Worm (Caenorhabditis elegans) whole organism, young adult: ENCODE measurements around the gene srw-24.

ENCODE experiments used
- B0336.3 ChIP-seq: fragments of 200-800 bp; sonication (Bioruptor generic); IDR thresholded peaks from 2 replicates; pipeline ENCODE4 v1.3.6; 2022; ENCODE audit warnings: missing genetic modification characterization, missing compliant biosample characterization
- C06A6.2 ChIP-seq: fragments of 200-800 bp; sonication (Bioruptor generic); conservative IDR thresholded peaks from 2 replicates; pipeline ENCODE4 v1.3.6; 2022; ENCODE audit warnings: missing genetic modification characterization, missing compliant biosample characterization
- C17E4.6 ChIP-seq: fragments of 200-800 bp; sonication (Bioruptor generic); IDR thresholded peaks from 2 replicates; pipeline ENCODE4 v1.3.6; 2022; ENCODE audit warnings: missing genetic modification reagents, missing genetic modification characterization, missing compliant biosample characterization
- F10E7.11 ChIP-seq: sonication (generic microtip); optimal IDR thresholded peaks from 2 replicates; lab custom pipeline; 2017; ENCODE audit warnings: mild to moderate bottlenecking, missing genetic modification characterization, moderate library complexity, missing compliant biosample characterization
- F52B5.7 ChIP-seq: sonication (generic microtip); optimal IDR thresholded peaks from 2 replicates; lab custom pipeline; 2016; ENCODE audit warnings: mild to moderate bottlenecking, missing genetic modification characterization, missing compliant biosample characterization
- K11D2.4 ChIP-seq: fragments of 200-800 bp; sonication (Bioruptor generic); IDR thresholded peaks from 2 replicates; pipeline ENCODE4 v1.3.6; 2022; ENCODE audit warnings: missing genetic modification reagents, missing genetic modification characterization, missing compliant biosample characterization
- T26A5.8 ChIP-seq: sonication (generic microtip); optimal IDR thresholded peaks from 2 replicates; lab custom pipeline; 2016; ENCODE audit warnings: missing genetic modification characterization, missing compliant biosample characterization
- Y53F4B.3 ChIP-seq: fragments of 200-800 bp; sonication (Bioruptor generic); IDR thresholded peaks from 2 replicates; pipeline ENCODE4 v1.3.6; 2022; ENCODE audit warnings: missing genetic modification reagents, missing genetic modification characterization, missing compliant biosample characterization
- Y53G8AR.9 ChIP-seq: fragments of 200-800 bp; sonication (Bioruptor generic); conservative IDR thresholded peaks from 2 replicates; pipeline ENCODE4 v1.3.6; 2022; ENCODE audit warnings: missing genetic modification reagents, missing genetic modification characterization, missing compliant biosample characterization
- Y56A3A.18 ChIP-seq: fragments of 200-800 bp; sonication (Bioruptor generic); IDR thresholded peaks from 2 replicates; pipeline ENCODE4 v1.3.6; 2022; ENCODE audit warnings: missing genetic modification reagents, missing genetic modification characterization, missing compliant biosample characterization
- Y79H2A.3 ChIP-seq: fragments of 200-800 bp; sonication (Bioruptor generic); conservative IDR thresholded peaks from 2 replicates; pipeline ENCODE4 v1.3.6; 2022; ENCODE audit warnings: missing genetic modification reagents, missing genetic modification characterization, missing compliant biosample characterization
- ama-1 ChIP-seq, 3 experiments: fragments of 150-350 bp in 1 of 3; sonication (generic microtip) in 2 of 3; optimal IDR thresholded peaks; 2 replicates each; lab custom pipeline; 2014 to 2018; ENCODE audit warnings: missing biosample characterization in 2 of 3, missing genetic modification characterization in 2 of 3, missing genetic modification reagents in 2 of 3
- attf-6 ChIP-seq: fragments of 200-800 bp; sonication (Bioruptor generic); IDR thresholded peaks from 2 replicates; pipeline ENCODE4 v1.3.6; 2022; ENCODE audit warnings: missing genetic modification reagents, missing genetic modification characterization, missing compliant biosample characterization
- bed-1 ChIP-seq: fragments of 200-800 bp; sonication (Bioruptor generic); IDR thresholded peaks from 2 replicates; pipeline ENCODE4 v1.3.6; 2022; ENCODE audit warnings: missing genetic modification reagents, missing genetic modification characterization, missing compliant biosample characterization
- ccch-3 ChIP-seq: fragments of 200-800 bp; sonication (Bioruptor generic); optimal IDR thresholded peaks from 2 replicates; lab custom pipeline; 2018; ENCODE audit warnings: mild to moderate bottlenecking, missing genetic modification characterization, missing compliant biosample characterization
- ceh-40 ChIP-seq: fragments of 200-800 bp; sonication (Bioruptor generic); IDR thresholded peaks from 2 replicates; pipeline ENCODE4 v1.3.6; 2022; ENCODE audit warnings: missing genetic modification characterization, missing compliant biosample characterization
- chd-7 ChIP-seq: sonication (generic microtip); optimal IDR thresholded peaks from 2 replicates; lab custom pipeline; 2016; ENCODE audit warnings: mild to moderate bottlenecking, missing genetic modification characterization, moderate library complexity, missing compliant biosample characterization
- die-1 ChIP-seq: sonication (generic microtip); optimal IDR thresholded peaks from 2 replicates; lab custom pipeline; 2016; ENCODE audit warnings: missing genotype, mild to moderate bottlenecking, missing genetic modification characterization, missing compliant biosample characterization
- egl-44 ChIP-seq: fragments of 200-800 bp; sonication (Bioruptor generic); IDR thresholded peaks from 2 replicates; pipeline ENCODE4 v1.3.6; 2022; ENCODE audit warnings: missing genetic modification reagents, missing genetic modification characterization, missing compliant biosample characterization
- ekl-4 ChIP-seq: fragments of 200-800 bp; sonication (Bioruptor generic); IDR thresholded peaks from 2 replicates; pipeline ENCODE4 v1.3.6; 2022; ENCODE audit warnings: missing genetic modification reagents, missing genetic modification characterization, missing compliant biosample characterization
- fkh-3 ChIP-seq: sonication (generic microtip); optimal IDR thresholded peaks from 2 replicates; lab custom pipeline; 2016; ENCODE audit warnings: mild to moderate bottlenecking, missing genetic modification characterization, missing compliant biosample characterization
- hlh-12 ChIP-seq: sonication (generic microtip); optimal IDR thresholded peaks from 2 replicates; lab custom pipeline; 2016; ENCODE audit warnings: missing genetic modification characterization, missing compliant biosample characterization
- hlh-26 ChIP-seq: fragments of 200-800 bp; sonication (Bioruptor generic); conservative IDR thresholded peaks from 2 replicates; pipeline ENCODE4 v1.3.6; 2022; ENCODE audit warnings: missing genetic modification reagents, missing genetic modification characterization, missing compliant biosample characterization
- let-526 ChIP-seq: fragments of 200-800 bp; sonication (Bioruptor generic); IDR thresholded peaks from 2 replicates; pipeline ENCODE4 v1.3.6; 2022; ENCODE audit warnings: missing genetic modification reagents, missing genetic modification characterization, missing compliant biosample characterization
- lin-40 ChIP-seq: sonication (generic microtip); optimal IDR thresholded peaks from 2 replicates; lab custom pipeline; 2016; ENCODE audit warnings: missing genetic modification characterization, mild to moderate bottlenecking, missing compliant biosample characterization, missing genotype, missing genetic modification reagents
- lir-1 ChIP-seq: fragments of 200-800 bp; sonication (Bioruptor generic); conservative IDR thresholded peaks from 2 replicates; pipeline ENCODE4 v1.3.6; 2022; ENCODE audit warnings: missing genetic modification reagents, missing genetic modification characterization, missing compliant biosample characterization
- lsl-1 ChIP-seq: fragments of 200-800 bp; sonication (Bioruptor generic); optimal IDR thresholded peaks from 2 replicates; lab custom pipeline; 2018; ENCODE audit warnings: mild to moderate bottlenecking, missing genetic modification characterization, moderate library complexity, missing compliant biosample characterization
- lsy-27 ChIP-seq: sonication (generic microtip); optimal IDR thresholded peaks from 2 replicates; lab custom pipeline; 2017; ENCODE audit warnings: missing genetic modification characterization, mild to moderate bottlenecking, missing compliant biosample characterization, antibody characterized with exemption, missing genotype, borderline replicate concordance; ENCODE audit not compliant: insufficient read depth
- madf-8 ChIP-seq: fragments of 200-800 bp; sonication (Bioruptor generic); conservative IDR thresholded peaks from 2 replicates; pipeline ENCODE4 v1.3.6; 2022; ENCODE audit warnings: missing genetic modification reagents, missing genetic modification characterization, missing compliant biosample characterization
- mel-28 ChIP-seq: sonication (generic microtip); optimal IDR thresholded peaks from 2 replicates; lab custom pipeline; 2016; ENCODE audit warnings: borderline replicate concordance, mild to moderate bottlenecking, missing genetic modification characterization, missing compliant biosample characterization
- mxl-1 ChIP-seq: sonication (generic microtip); optimal IDR thresholded peaks from 2 replicates; lab custom pipeline; 2016; ENCODE audit warnings: missing genetic modification characterization, missing compliant biosample characterization
- nfya-1 ChIP-seq: sonication (generic microtip); optimal IDR thresholded peaks from 2 replicates; lab custom pipeline; 2017; ENCODE audit warnings: antibody characterized with exemption, missing compliant biosample characterization, missing genetic modification characterization, borderline replicate concordance; ENCODE audit not compliant: insufficient read depth
- nfya-2 ChIP-seq: fragments of 200-800 bp; sonication (Bioruptor generic); IDR thresholded peaks from 2 replicates; pipeline ENCODE4 v1.3.6; 2022; ENCODE audit warnings: missing genetic modification reagents, missing genetic modification characterization, missing compliant biosample characterization
- nhr-80 ChIP-seq: sonication (generic microtip); optimal IDR thresholded peaks from 2 replicates; lab custom pipeline; 2016; ENCODE audit warnings: missing genetic modification characterization, missing compliant biosample characterization
- rcor-1 ChIP-seq: fragments of 200-800 bp; sonication (Bioruptor generic); IDR thresholded peaks from 2 replicates; pipeline ENCODE4 v1.3.6; 2022; ENCODE audit warnings: missing genetic modification reagents, missing genetic modification characterization, missing compliant biosample characterization
- rec-8 ChIP-seq, 2 experiments: sonication (generic microtip); optimal IDR thresholded peaks; 2 replicates each; lab custom pipeline; 2016; ENCODE audit warnings: mild to moderate bottlenecking in 2 of 2, missing genetic modification characterization in 2 of 2, missing genetic modification reagents in 2 of 2, missing genotype in 2 of 2, missing biosample characterization in 1 of 2, missing compliant biosample characterization in 1 of 2, moderate library complexity in 1 of 2
- rpc-1 ChIP-seq, 2 experiments: fragments of 150-350 bp in 1 of 2; sonication (generic microtip) in 1 of 2; optimal IDR thresholded peaks; 2 replicates each; lab custom pipeline; 2014 to 2018; ENCODE audit warnings: missing biosample characterization in 1 of 2, missing genetic modification characterization in 1 of 2, missing genetic modification reagents in 1 of 2, missing genotype in 1 of 2
- snpc-1.3 ChIP-seq: sonication (generic microtip); optimal IDR thresholded peaks from 2 replicates; lab custom pipeline; 2017; ENCODE audit warnings: missing genetic modification characterization, mild to moderate bottlenecking, missing compliant biosample characterization, antibody characterized with exemption, moderate library complexity, missing genotype, missing genetic modification reagents; ENCODE audit not compliant: insufficient read depth
- snpc-4 ChIP-seq, 5 experiments: fragments of 150-350 bp in 1 of 5; sonication (generic microtip) in 4 of 5; optimal IDR thresholded peaks; 2 replicates each; lab custom pipeline; 2014 to 2018; ENCODE audit warnings: missing genetic modification characterization in 5 of 5, missing biosample characterization in 3 of 5, antibody characterized with exemption in 2 of 5, mild to moderate bottlenecking in 2 of 5, missing compliant biosample characterization in 2 of 5, missing genotype in 2 of 5, moderate library complexity in 2 of 5, missing genetic modification reagents in 1 of 5
- tbx-9 ChIP-seq: sonication (generic microtip); optimal IDR thresholded peaks from 2 replicates; lab custom pipeline; 2016; ENCODE audit warnings: borderline replicate concordance, missing genetic modification characterization, inconsistent platforms, missing compliant biosample characterization
- tlf-1 ChIP-seq: fragments of 200-800 bp; sonication (Bioruptor generic); optimal IDR thresholded peaks from 2 replicates; lab custom pipeline; 2018; ENCODE audit warnings: mild to moderate bottlenecking, missing genetic modification characterization, missing compliant biosample characterization
- unc-130 ChIP-seq: sonication (generic microtip); optimal IDR thresholded peaks from 2 replicates; lab custom pipeline; 2016; ENCODE audit warnings: missing genetic modification reagents, missing genetic modification characterization, missing compliant biosample characterization
- unc-62 ChIP-seq: fragments of 150-350 bp; optimal IDR thresholded peaks from 2 replicates; lab custom pipeline; 2014; ENCODE audit warnings: missing biosample characterization, missing genetic modification reagents, missing genetic modification characterization
- xnd-1 ChIP-seq: sonication (generic microtip); optimal IDR thresholded peaks from 2 replicates; lab custom pipeline; 2016; ENCODE audit warnings: missing genotype, missing genetic modification reagents, missing genetic modification characterization, missing compliant biosample characterization
- ztf-26 ChIP-seq: sonication (generic microtip); optimal IDR thresholded peaks from 2 replicates; lab custom pipeline; 2017; ENCODE audit warnings: missing genetic modification characterization, missing compliant biosample characterization
- ztf-3 ChIP-seq: fragments of 200-800 bp; sonication (Bioruptor generic); optimal IDR thresholded peaks from 2 replicates; lab custom pipeline; 2018; ENCODE audit warnings: mild to moderate bottlenecking, missing genetic modification characterization, missing compliant biosample characterization

srw-24 gene

DNA sequence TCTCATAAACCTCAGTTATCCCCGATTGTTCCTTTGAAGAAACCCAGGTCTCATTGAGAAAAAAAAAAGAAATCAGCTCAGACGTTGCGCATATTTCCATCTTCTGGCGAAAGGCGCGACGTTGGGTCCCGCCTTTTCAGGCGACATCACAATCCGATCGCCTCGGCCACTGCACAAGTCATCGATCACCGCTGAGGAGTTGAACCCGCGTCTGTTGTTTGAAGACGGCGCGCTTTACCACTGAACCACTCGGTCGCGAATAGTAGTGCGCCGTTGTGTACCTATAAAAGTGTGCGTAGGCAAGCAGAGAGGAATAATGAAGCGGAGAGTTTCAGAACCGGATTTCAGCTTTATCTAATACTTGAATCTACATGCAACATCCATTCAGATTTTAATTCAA, 32.9 kb upstream of the srw-24 start, which contains the start of gene Y75B12B.11 (continued):
- peak; percentile 83 for TF ChIP-seq mel-28 (tag; lab: Kevin White, UChicago)
- TF ChIP-seq fkh-3 (tag; lab: Kevin White, UChicago), result peak; percentile 93
- TF ChIP-seq lsl-1 (GFP tag; lab: Kevin White, UChicago), result peak; percentile 83
- TF ChIP-seq lsy-27 (tag; lab: Kevin White, UChicago), result peak; percentile 83
- TF ChIP-seq tlf-1 (GFP tag; lab: Kevin White, UChicago), result peak; percentile 95
- TF ChIP-seq ztf-3, result peak; percentile 46
- peak; percentile 90 for TF ChIP-seq snpc-1.3
- 0 out of 2 replicates have a peak, but pooled peaks have one; percentile 80 for TF ChIP-seq hlh-26 (GFP tag; lab: Robert Waterston, UW)
- peak; percentile 98 for TF ChIP-seq die-1 (tag; lab: Kevin White, UChicago)
- peak; percentile 95 for TF ChIP-seq rcor-1
- TF ChIP-seq ztf-26 (tag; lab: Kevin White, UChicago), result peak; percentile 95
- TF ChIP-seq ama-1 (optimal IDR thresholded peaks at IDR 0.05; lab: Kevin White, UChicago), result peak; percentile 78
- peak; percentile 93 to 95 for TF ChIP-seq ama-1 (GFP tag; optimal IDR thresholded peaks at IDR 0.05; lab: Kevin White, UChicago)
- peak; percentile 98 for TF ChIP-seq Y56A3A.18
- TF ChIP-seq nfya-1 (tag; lab: Kevin White, UChicago), result no peak
- peak; percentile 80 for TF ChIP-seq C06A6.2 (GFP tag; lab: Robert Waterston, UW)
- peak; percentile 97 for TF ChIP-seq rpc-1 (optimal IDR thresholded peaks at IDR 0.05; lab: Kevin White, UChicago)
- TF ChIP-seq rpc-1 (tag; optimal IDR thresholded peaks at IDR 0.05; lab: Kevin White, UChicago), result peak; percentile 97
- TF ChIP-seq tbx-9, result peak; percentile 90
- peak; percentile 77 for TF ChIP-seq snpc-4 (GFP tag; optimal IDR thresholded peaks at IDR 0.05; lab: Kevin White, UChicago)
- TF ChIP-seq snpc-4 (tag; optimal IDR thresholded peaks at IDR 0.05; lab: Kevin White, UChicago), result peak; percentile 47 to 87 (median 82)
- peak; percentile 73 for TF ChIP-seq nhr-80
- TF ChIP-seq chd-7 (tag; lab: Kevin White, UChicago), result peak; percentile 97
- peak; percentile 80 for TF ChIP-seq hlh-12
- peak; percentile 95 for TF ChIP-seq Y53G8AR.9 (GFP tag; lab: Robert Waterston, UW)
- TF ChIP-seq F10E7.11 (tag; lab: Kevin White, UChicago), result peak; percentile 76
- peak; percentile 96 for TF ChIP-seq ekl-4 (GFP tag; lab: Robert Waterston, UW)
- TF ChIP-seq C17E4.6 (GFP tag; lab: Robert Waterston, UW), result peak; percentile 86
- peak; percentile 96 for TF ChIP-seq mxl-1 (tag; lab: Kevin White, UChicago)
- peak; percentile 97 for TF ChIP-seq F52B5.7 (tag; lab: Kevin White, UChicago)
- peak; percentile 87 for TF ChIP-seq Y53F4B.3
- TF ChIP-seq let-526, result peak; percentile 94
- TF ChIP-seq rec-8 (tag; optimal IDR thresholded peaks at IDR 0.05; lab: Kevin White, UChicago), result peak; percentile 94 to 96
- peak; percentile 92 for TF ChIP-seq unc-130 (GFP tag; lab: Kevin White, UChicago)
- TF ChIP-seq lir-1 (GFP tag; lab: Robert Waterston, UW), result peak; percentile 75
- TF ChIP-seq Y79H2A.3 (GFP tag; lab: Robert Waterston, UW), result peak; percentile 91
- peak; percentile 94; the same call in 1 of the 2 replicates for TF ChIP-seq bed-1 (GFP tag; lab: Robert Waterston, UW)
- peak; percentile 60; the same call in 1 of the 2 replicates for TF ChIP-seq K11D2.4 (GFP tag; lab: Robert Waterston, UW)
- TF ChIP-seq lin-40 (tag; lab: Kevin White, UChicago), result peak; percentile 88
- TF ChIP-seq unc-62 (GFP tag; lab: Kevin White, UChicago), result no peak
- peak; percentile 96 for TF ChIP-seq egl-44 (GFP tag; lab: Robert Waterston, UW)
- TF ChIP-seq nfya-2 (GFP tag; lab: Robert Waterston, UW), result peak; percentile 90; the same call in 1 of the 2 replicates
- peak; percentile 98 for TF ChIP-seq B0336.3 (GFP tag; lab: Robert Waterston, UW)
- peak; percentile 93 for TF ChIP-seq attf-6 (GFP tag; lab: Robert Waterston, UW)
- peak; percentile 98 for TF ChIP-seq T26A5.8 (tag; lab: Kevin White, UChicago)
- TF ChIP-seq ceh-40 (GFP tag; lab: Robert Waterston, UW), result peak; percentile 94
- TF ChIP-seq xnd-1 (tag; lab: Kevin White, UChicago), result peak; percentile 61
- TF ChIP-seq madf-8, result peak; percentile 71
- no peak for TF ChIP-seq ccch-3 (GFP tag; lab: Kevin White, UChicago)
